Fruit fly (Drosophila melanogaster): ENCODE data around the gene Nedd8.

- TF ChIP-seq psq (optimal IDR thresholded peaks at IDR 0.05) (no peak), usp (GFP tag; optimal IDR thresholded peaks at IDR 0.05) (no peak)
Measured at dm6 chr2L:18984158-18984557, 32.5 kb upstream of the Nedd8 start.

Data from whole organism.